Worm (Caenorhabditis elegans) whole organism, L4 larva: ENCODE results near the gene clh-1.

ENCODE experiments used
- F44E2.7 ChIP-seq: fragments of 200-800 bp; sonication (Bioruptor generic); IDR thresholded peaks from 2 replicates; pipeline ENCODE4 v2.1.2; 2022; ENCODE audit warnings: missing genetic modification characterization, missing compliant biosample characterization
- T26A8.4 ChIP-seq: fragments of 200-800 bp; sonication (Bioruptor generic); IDR thresholded peaks from 2 replicates; pipeline ENCODE4 v1.3.6; 2022; ENCODE audit warnings: missing genetic modification characterization, missing compliant biosample characterization
- aly-2 ChIP-seq: sonication (generic microtip); optimal IDR thresholded peaks from 2 replicates; lab custom pipeline; 2018; ENCODE audit warnings: missing biosample characterization, missing genetic modification characterization
- ama-1 ChIP-seq: fragments of 150-350 bp; optimal IDR thresholded peaks from 2 replicates; lab custom pipeline; 2014; ENCODE audit warnings: inconsistent platforms, mixed read lengths
- egl-43 ChIP-seq: fragments of 200-800 bp; sonication (Bioruptor generic); IDR thresholded peaks from 2 replicates; pipeline ENCODE4 v1.3.6; 2022; ENCODE audit warnings: missing genetic modification reagents, missing genetic modification characterization, missing compliant biosample characterization
- gei-8 ChIP-seq: fragments of 200-800 bp; sonication (Bioruptor generic); optimal IDR thresholded peaks from 2 replicates; lab custom pipeline; 2018; ENCODE audit warnings: mild to moderate bottlenecking, missing genetic modification characterization, missing compliant biosample characterization
- mdl-1 ChIP-seq, 2 experiments: fragments of 150-350 bp in 1 of 2; sonication (generic microtip) in 1 of 2; optimal IDR thresholded peaks; 2 replicates each; lab custom pipeline; 2014 to 2017; ENCODE audit warnings: missing biosample characterization in 2 of 2, missing genetic modification characterization in 2 of 2
- snpc-4 ChIP-seq: fragments of 150-350 bp; optimal IDR thresholded peaks from 2 replicates; lab custom pipeline; 2014; ENCODE audit warnings: missing biosample characterization, missing genetic modification characterization
- unc-62 ChIP-seq, 3 experiments: fragments of 150-350 bp in 1 of 3; sonication (generic microtip); optimal IDR thresholded peaks in 2 of 3; peaks in 1 of 3; 1 replicate in 1 of 3; 2 replicates in 2 of 3; lab custom pipeline; 2014 to 2017; ENCODE audit warnings: missing biosample characterization in 3 of 3, missing genetic modification characterization in 3 of 3, missing genetic modification reagents in 3 of 3, missing genotype in 1 of 3

ce11 chrII:11899761-11900160 is 43.5 kb upstream of the clh-1 start:
- TF ChIP-seq egl-43 (GFP tag; lab: Robert Waterston, UW) (no peak), aly-2 (tag; lab: Kevin White, UChicago) (no peak), gei-8 (no peak), F44E2.7 (GFP tag; lab: Robert Waterston, UW) (no peak), snpc-4 (tag; lab: Kevin White, UChicago) (no peak), unc-62 (GFP tag; optimal IDR thresholded peaks at IDR 0.05 in 1 of 2; lab: Kevin White, UChicago) (no peak), unc-62 (tag; optimal IDR thresholded peaks at IDR 0.05; lab: Kevin White, UChicago) (no peak), ama-1 (lab: Kevin White, UChicago) (no peak), mdl-1 (tag; optimal IDR thresholded peaks at IDR 0.05; lab: Kevin White, UChicago) (no peak), T26A8.4 (no peak)
